Worm (Caenorhabditis elegans): ENCODE data around the gene F57G12.1.
A peak's percentile ranks its signal among the peaks of the same experiment; 100 is the strongest.

The F57G12.1 gene

DNA sequence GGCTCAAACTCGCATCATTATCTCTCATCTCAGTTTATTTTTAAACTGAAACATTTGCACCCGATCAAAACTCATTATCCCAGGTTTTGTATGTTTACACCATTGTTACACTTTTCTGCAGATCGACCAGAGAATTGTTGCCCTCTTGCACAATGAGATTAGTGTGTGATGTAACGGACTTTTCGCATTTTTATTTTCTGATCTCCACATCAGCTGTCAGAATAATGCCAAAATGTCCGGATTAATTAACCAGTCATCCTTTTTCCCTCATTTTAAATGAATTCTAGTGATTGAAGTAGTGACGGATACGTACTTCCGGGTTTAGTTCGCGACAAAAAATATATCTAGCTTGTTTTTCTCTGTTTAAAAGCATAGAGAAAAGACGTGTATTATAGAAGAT, 12.8 kb downstream of the F57G12.1 start:
- TF ChIP-seq nhr-237 (tag; optimal IDR thresholded peaks at IDR 0.05): no peak
- TF ChIP-seq nhr-43 (tag; optimal IDR thresholded peaks at IDR 0.05; ENCODE audit: poor library complexity, severe bottlenecking): no peak
- TF ChIP-seq egl-5 (tag; optimal IDR thresholded peaks at IDR 0.05): peak; percentile 67
- TF ChIP-seq ZK546.5 (tag; optimal IDR thresholded peaks at IDR 0.05): no peak
- TF ChIP-seq unc-39 (tag; optimal IDR thresholded peaks at IDR 0.05): no peak

DNA sequence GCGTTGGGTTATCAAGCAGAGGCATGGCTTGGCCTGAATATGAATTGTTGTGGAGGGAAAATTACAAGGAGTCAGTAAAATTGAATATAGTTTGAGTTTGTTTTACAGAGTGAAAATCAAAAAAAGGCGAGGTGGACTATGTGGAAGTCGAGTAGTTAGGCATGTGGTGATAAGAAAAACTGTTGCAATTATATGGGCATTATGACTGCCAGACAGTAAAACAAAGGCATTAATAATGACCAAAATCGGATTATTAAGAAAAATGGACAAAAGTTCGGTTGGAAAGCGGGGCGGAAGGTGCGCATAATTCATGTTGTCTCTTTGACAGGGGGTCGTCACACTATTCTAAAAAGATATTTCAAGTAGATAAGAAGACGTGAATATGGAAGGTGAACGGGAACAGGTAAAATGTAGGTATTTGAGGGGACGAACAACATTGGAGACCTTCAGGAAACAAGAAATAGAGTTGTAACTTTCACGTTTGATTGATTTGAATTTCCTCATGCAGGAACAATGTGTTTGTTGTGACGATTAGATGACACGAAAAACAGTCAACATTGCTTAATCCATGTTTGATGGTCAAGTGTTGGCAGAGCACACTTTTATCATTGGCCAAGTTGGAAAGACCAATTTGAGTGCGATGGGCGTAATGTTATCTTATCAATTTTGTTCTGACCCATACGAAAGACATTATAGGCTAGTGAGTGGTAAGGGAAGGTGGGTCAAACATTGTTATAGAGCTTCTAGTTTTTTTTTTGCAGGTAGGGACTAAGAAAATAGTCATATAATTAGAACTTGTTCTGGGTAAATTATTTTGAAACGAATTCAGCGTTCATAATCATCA, 17.2 kb downstream of the F57G12.1 start, which contains the start of gene mfsd-11:
TSS of gene mfsd-11 (minus strand) at position 51 of the 844 bp plus-strand sequence.
- TF ChIP-seq elt-2 (tag; optimal IDR thresholded peaks at IDR 0.05): peak; percentile 22
- TF ChIP-seq zag-1 (tag; optimal IDR thresholded peaks at IDR 0.05): no peak
- peak; percentile 14 for TF ChIP-seq pqm-1 (tag; optimal IDR thresholded peaks at IDR 0.05)
- TF ChIP-seq nhr-25 (tag; optimal IDR thresholded peaks at IDR 0.05): peak; percentile 62

DNA sequence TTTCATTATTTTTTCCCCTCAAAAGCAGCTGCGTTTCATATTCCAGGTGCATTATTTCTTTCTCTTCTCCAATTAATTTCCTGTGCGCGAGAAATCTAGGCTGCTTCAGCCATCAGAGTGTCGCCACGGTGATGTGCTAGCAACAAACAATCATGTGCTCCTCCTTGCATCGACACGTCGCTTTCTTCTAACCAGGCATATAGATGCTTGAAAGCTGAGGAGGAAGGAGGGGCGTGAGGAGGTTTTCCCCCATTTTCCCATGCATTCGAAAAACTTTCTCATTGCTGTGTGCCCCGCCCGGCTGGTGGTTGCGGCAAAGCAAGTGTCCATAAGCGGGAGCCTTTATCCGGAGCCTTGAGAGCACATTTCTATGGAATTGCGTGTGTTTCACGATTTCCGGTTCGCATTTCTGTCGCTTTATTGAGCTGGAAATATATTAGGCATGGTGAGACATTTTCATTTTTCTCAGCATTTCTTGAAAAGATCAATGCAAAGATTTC, 21.8 kb downstream of the F57G12.1 start, which contains the start of gene znf-474:
TSS of gene znf-474 (plus strand) at position 287 of the 500 bp plus-strand sequence.
- TF ChIP-seq fos-1 (tag; optimal IDR thresholded peaks at IDR 0.05) (no peak), nfya-1 (tag; optimal IDR thresholded peaks at IDR 0.05; ENCODE audit: insufficient read depth) (peak; percentile 2)

DNA sequence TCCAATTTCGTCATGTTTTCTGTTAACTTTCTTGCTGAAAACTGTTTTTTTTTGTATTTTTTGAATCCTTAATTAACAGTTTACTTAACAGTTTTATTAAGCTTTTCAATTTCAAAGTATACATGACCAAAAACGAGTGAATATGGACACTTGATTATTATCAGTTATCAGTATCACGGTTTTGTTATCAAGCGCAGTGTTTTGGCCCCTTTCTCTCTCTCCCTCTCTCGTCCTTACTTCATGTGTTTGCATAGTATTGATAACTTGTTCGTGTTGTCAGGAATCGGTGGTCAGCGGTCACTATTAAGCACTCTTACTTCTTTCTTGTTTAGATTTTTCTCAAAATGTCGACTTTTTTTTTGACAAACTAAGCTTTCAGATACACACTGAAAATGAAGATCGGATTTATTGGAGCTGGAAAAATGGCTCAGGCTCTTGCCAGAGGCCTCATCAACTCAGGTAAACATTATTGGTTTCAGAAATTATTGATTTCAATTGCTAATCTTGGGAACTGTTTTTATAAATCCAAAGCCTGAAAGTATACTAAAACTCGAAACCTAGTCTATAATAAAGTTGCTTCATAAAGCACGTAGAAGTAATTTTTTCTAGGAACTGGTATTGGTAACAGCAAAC, 24.9 kb downstream of the F57G12.1 start, which contains the start of gene pycr-1:
TSS of gene pycr-1 (plus strand) at position 380 of the 633 bp plus-strand sequence.
- peak; percentile 35 for TF ChIP-seq pha-4 (tag; optimal IDR thresholded peaks at IDR 0.05)
- TF ChIP-seq ceh-16 (tag; optimal IDR thresholded peaks at IDR 0.05): no peak
- TF ChIP-seq daf-12 (tag; optimal IDR thresholded peaks at IDR 0.05): no peak
- peak in 1 of 3 experiments; percentile 2 for TF ChIP-seq elt-3 (tag; optimal IDR thresholded peaks at IDR 0.05)
- TF ChIP-seq unc-39 (tag; optimal IDR thresholded peaks at IDR 0.05): no peak
- peak; percentile 72 for TF ChIP-seq elt-2 (tag; optimal IDR thresholded peaks at IDR 0.05)
- peak; percentile 70 for TF ChIP-seq pqm-1 (tag; optimal IDR thresholded peaks at IDR 0.05)

DNA sequence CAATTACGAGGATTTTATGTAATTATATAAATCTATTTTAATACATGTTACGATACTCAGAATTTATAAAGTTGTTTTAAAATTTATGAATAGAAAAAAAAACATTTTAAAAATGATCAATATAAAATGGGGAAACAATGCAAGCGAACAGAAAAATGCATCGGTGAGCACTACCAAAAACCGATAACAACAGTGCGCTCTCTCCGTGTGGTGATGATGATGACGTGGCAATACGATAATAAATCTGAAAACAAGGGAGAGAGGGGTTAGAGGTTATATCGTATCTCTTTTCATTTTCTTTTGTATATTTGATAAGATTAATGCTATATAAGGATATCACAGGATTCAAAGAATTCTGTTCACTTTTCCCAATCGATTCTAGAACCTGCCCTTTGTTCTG, 25.6 kb downstream of the F57G12.1 start:
- no peak for TF ChIP-seq nhr-23 (tag; optimal IDR thresholded peaks at IDR 0.05)
- TF ChIP-seq pha-4 (tag; optimal IDR thresholded peaks at IDR 0.05): no peak
- no peak for TF ChIP-seq ZK546.5 (tag; optimal IDR thresholded peaks at IDR 0.05)
- no peak for TF ChIP-seq ztf-11 (tag; optimal IDR thresholded peaks at IDR 0.05)
- no peak for TF ChIP-seq mml-1 (tag; optimal IDR thresholded peaks at IDR 0.05)
- TF ChIP-seq hmg-11 (tag; optimal IDR thresholded peaks at IDR 0.05): no peak
- no peak for TF ChIP-seq R02D3.7 (tag; optimal IDR thresholded peaks at IDR 0.05)
- TF ChIP-seq elt-2 (tag; optimal IDR thresholded peaks at IDR 0.05): peak; percentile 48
- TF ChIP-seq fkh-2 (tag; optimal IDR thresholded peaks at IDR 0.05): no peak
- TF ChIP-seq egl-27 (tag; optimal IDR thresholded peaks at IDR 0.05): no peak
- TF ChIP-seq pqm-1 (tag; optimal IDR thresholded peaks at IDR 0.05): peak; percentile 9
- no peak for TF ChIP-seq unc-62 (GFP tag; optimal IDR thresholded peaks at IDR 0.05)

DNA sequence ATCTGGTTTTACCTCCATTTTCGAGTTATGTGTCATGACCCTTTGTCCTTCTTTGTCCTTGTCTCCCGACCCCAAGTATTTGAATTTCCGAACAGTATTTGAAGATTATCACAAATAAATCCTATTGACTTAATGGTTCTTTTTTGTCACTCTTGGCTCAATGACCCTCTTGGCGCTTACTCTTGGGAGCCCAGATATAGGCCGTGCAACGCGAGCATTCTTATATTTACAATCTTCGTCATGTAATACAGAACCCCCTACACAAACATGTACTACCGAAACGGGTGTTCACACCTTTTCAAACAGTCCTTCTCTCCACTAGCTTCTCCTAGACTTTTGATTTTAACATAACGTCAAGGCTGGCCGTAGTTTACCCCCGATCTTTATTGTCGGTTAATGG, 27.8 kb downstream of the F57G12.1 start, which contains the start of gene M153.5:
TSS of gene M153.5 (plus strand) at position 301 of the 400 bp plus-strand sequence.
- no peak for TF ChIP-seq hmg-11 (tag; optimal IDR thresholded peaks at IDR 0.05)
- TF ChIP-seq ceh-28 (tag; optimal IDR thresholded peaks at IDR 0.05): no peak
- TF ChIP-seq snpc-4 (tag; optimal IDR thresholded peaks at IDR 0.05): no peak
- no peak for TF ChIP-seq skn-1 (tag; optimal IDR thresholded peaks at IDR 0.05)
- TF ChIP-seq nhr-23 (tag; optimal IDR thresholded peaks at IDR 0.05): no peak
- TF ChIP-seq zag-1 (tag; optimal IDR thresholded peaks at IDR 0.05): no peak
- no peak for TF ChIP-seq mml-1 (tag; optimal IDR thresholded peaks at IDR 0.05)
- no peak for TF ChIP-seq jun-1 (tag; optimal IDR thresholded peaks at IDR 0.05)
- no peak for TF ChIP-seq elt-1 (tag; optimal IDR thresholded peaks at IDR 0.05)
- no peak for TF ChIP-seq lin-39 (tag; optimal IDR thresholded peaks at IDR 0.05)
